Worm (Caenorhabditis elegans): ENCODE data around the gene cpt-2.

ce11 chrIV:11189411-11189810 lies 10.0 kb downstream of the cpt-2 start, which contains the start of gene fbxb-79:
- TF ChIP-seq ceh-24 (tag; optimal IDR thresholded peaks at IDR 0.05) (no peak), elt-2 (tag; optimal IDR thresholded peaks at IDR 0.05) (no peak), K02D7.2 (tag; optimal IDR thresholded peaks at IDR 0.05) (no peak), ceh-48 (tag; optimal IDR thresholded peaks at IDR 0.05) (no peak), fkh-10 (GFP tag; optimal IDR thresholded peaks at IDR 0.05) (no peak), hlh-30 (tag; optimal IDR thresholded peaks at IDR 0.05; ENCODE audit: insufficient read depth) (no peak), F13H6.1 (tag; optimal IDR thresholded peaks at IDR 0.05) (no peak)
